Fruit fly (Drosophila melanogaster): Measurements from ENCODE around the gene CG12236.

- TF ChIP-seq crc (GFP tag; optimal IDR thresholded peaks at IDR 0.05) (no peak), Mes4 (GFP tag; optimal IDR thresholded peaks at IDR 0.05) (no peak), CG14965 (GFP tag; optimal IDR thresholded peaks at IDR 0.05; ENCODE audit: borderline replicate concordance) (no peak), ato (GFP tag; IDR thresholded peaks at IDR 0.05; ENCODE audit: partially characterized antibody) (no peak), CG4328 (GFP tag; optimal IDR thresholded peaks at IDR 0.05) (no peak), psq (GFP tag; optimal IDR thresholded peaks at IDR 0.05) (no peak), Dek (tag; optimal IDR thresholded peaks at IDR 0.05) (no peak)
These were observed 14.1 kb downstream of the CG12236 start for dm6 chrX:5922057-5922456.

Data from whole organism, embryonic.